Fruit fly (Drosophila melanogaster) whole organism, pupa: Measurements from ENCODE around the gene Nin.

ENCODE experiments used
- CG10348 ChIP-seq: fragments of 200-800 bp; sonication (Bioruptor generic); IDR thresholded peaks from 2 replicates; pipeline ENCODE4 v1.3.6; 2022; ENCODE audit warnings: missing biosample characterization, missing genetic modification characterization
- CG12605 ChIP-seq: fragments of 200-800 bp; sonication (Bioruptor generic); IDR thresholded peaks from 2 replicates; pipeline ENCODE4 v1.3.6; 2022; ENCODE audit warnings: missing biosample characterization, missing genetic modification characterization
- CG13204 ChIP-seq: fragments of 200-800 bp; sonication (Bioruptor generic); optimal IDR thresholded peaks from 2 replicates; lab custom pipeline; 2018; ENCODE audit warnings: missing biosample characterization, mild to moderate bottlenecking, missing genetic modification characterization, moderate library complexity
- CG14655 ChIP-seq: fragments of 200-800 bp; sonication (Bioruptor generic); optimal IDR thresholded peaks from 3 replicates; lab custom pipeline; 2017; ENCODE audit warnings: mild to moderate bottlenecking, missing biosample characterization, missing genetic modification reagents, missing genetic modification characterization
- CG15710 ChIP-seq: fragments of 200-800 bp; sonication (Bioruptor generic); optimal IDR thresholded peaks from 2 replicates; lab custom pipeline; 2018; ENCODE audit warnings: missing biosample characterization, mild to moderate bottlenecking, missing genetic modification characterization, moderate library complexity
- CG17806 ChIP-seq: fragments of 200-800 bp; sonication (Bioruptor generic); optimal IDR thresholded peaks from 2 replicates; lab custom pipeline; 2018; ENCODE audit warnings: missing biosample characterization, mild to moderate bottlenecking, missing genetic modification characterization, moderate library complexity
- CG32121 ChIP-seq: fragments of 200-800 bp; sonication (Bioruptor generic); IDR thresholded peaks from 2 replicates; pipeline ENCODE4 v1.3.6; 2022; ENCODE audit warnings: missing biosample characterization, missing genetic modification characterization
- CG34367 ChIP-seq: fragments of 200-800 bp; sonication (Bioruptor generic); optimal IDR thresholded peaks from 2 replicates; lab custom pipeline; 2018; ENCODE audit warnings: missing biosample characterization, mild to moderate bottlenecking, missing genetic modification characterization
- CG4496 ChIP-seq: fragments of 200-800 bp; sonication (Bioruptor generic); IDR thresholded peaks from 3 replicates; pipeline ENCODE4 v1.3.6; 2022; ENCODE audit warnings: missing biosample characterization, missing genetic modification characterization
- CG8159 ChIP-seq: fragments of 200-800 bp; sonication (Bioruptor generic); optimal IDR thresholded peaks from 3 replicates; lab custom pipeline; 2018; ENCODE audit warnings: missing biosample characterization, mild to moderate bottlenecking, missing genetic modification characterization, moderate library complexity
- CG8301 ChIP-seq: fragments of 200-800 bp; sonication (Bioruptor generic); optimal IDR thresholded peaks from 2 replicates; lab custom pipeline; 2018; ENCODE audit warnings: missing biosample characterization, mild to moderate bottlenecking, missing genetic modification characterization
- CG9948 ChIP-seq: fragments of 200-800 bp; sonication (Bioruptor generic); optimal IDR thresholded peaks from 2 replicates; lab custom pipeline; 2018; ENCODE audit warnings: missing biosample characterization, mild to moderate bottlenecking, missing genetic modification characterization, moderate library complexity
- D1 ChIP-seq: fragments of 200-800 bp; sonication (Bioruptor generic); optimal IDR thresholded peaks from 2 replicates; lab custom pipeline; 2018; ENCODE audit warnings: missing biosample characterization, mild to moderate bottlenecking, missing genetic modification characterization, moderate library complexity
- EcR ChIP-seq: fragments of 200-800 bp; sonication (Bioruptor generic); optimal IDR thresholded peaks from 3 replicates; lab custom pipeline; 2019; ENCODE audit warnings: missing biosample characterization, missing genetic modification characterization, mild to moderate bottlenecking, moderate library complexity, missing genetic modification reagents
- Ets98B ChIP-seq: fragments of 200-800 bp; sonication (Bioruptor generic); IDR thresholded peaks from 2 replicates; pipeline ENCODE4 v1.3.6; 2022; ENCODE audit warnings: missing biosample characterization, missing genetic modification characterization
- Pif1A ChIP-seq: fragments of 200-800 bp; sonication (Bioruptor generic); optimal IDR thresholded peaks from 3 replicates; lab custom pipeline; 2016; ENCODE audit warnings: missing biosample characterization, missing genetic modification characterization
- Pif1B ChIP-seq: fragments of 200-800 bp; sonication (Bioruptor generic); optimal IDR thresholded peaks from 3 replicates; lab custom pipeline; 2016; ENCODE audit warnings: missing biosample characterization, missing genetic modification characterization
- Snoo ChIP-seq: fragments of 200-800 bp; sonication (Bioruptor generic); optimal IDR thresholded peaks from 3 replicates; lab custom pipeline; 2017; ENCODE audit warnings: missing biosample characterization, mild to moderate bottlenecking, missing genetic modification characterization, inconsistent platforms
- fd96Ca ChIP-seq: fragments of 200-800 bp; sonication (Bioruptor generic); IDR thresholded peaks from 3 replicates; pipeline ENCODE4 v1.3.6; 2022; ENCODE audit warnings: missing biosample characterization, missing genetic modification characterization
- gl ChIP-seq: fragments of 200-800 bp; sonication (Bioruptor generic); optimal IDR thresholded peaks from 2 replicates; lab custom pipeline; 2018; ENCODE audit warnings: missing biosample characterization, mild to moderate bottlenecking, missing genetic modification characterization
- rn ChIP-seq: fragments of 200-800 bp; sonication (Bioruptor generic); IDR thresholded peaks from 2 replicates; pipeline ENCODE4 v1.3.6; 2022; ENCODE audit warnings: missing biosample characterization, missing genetic modification characterization

Gene Nin

DNA sequence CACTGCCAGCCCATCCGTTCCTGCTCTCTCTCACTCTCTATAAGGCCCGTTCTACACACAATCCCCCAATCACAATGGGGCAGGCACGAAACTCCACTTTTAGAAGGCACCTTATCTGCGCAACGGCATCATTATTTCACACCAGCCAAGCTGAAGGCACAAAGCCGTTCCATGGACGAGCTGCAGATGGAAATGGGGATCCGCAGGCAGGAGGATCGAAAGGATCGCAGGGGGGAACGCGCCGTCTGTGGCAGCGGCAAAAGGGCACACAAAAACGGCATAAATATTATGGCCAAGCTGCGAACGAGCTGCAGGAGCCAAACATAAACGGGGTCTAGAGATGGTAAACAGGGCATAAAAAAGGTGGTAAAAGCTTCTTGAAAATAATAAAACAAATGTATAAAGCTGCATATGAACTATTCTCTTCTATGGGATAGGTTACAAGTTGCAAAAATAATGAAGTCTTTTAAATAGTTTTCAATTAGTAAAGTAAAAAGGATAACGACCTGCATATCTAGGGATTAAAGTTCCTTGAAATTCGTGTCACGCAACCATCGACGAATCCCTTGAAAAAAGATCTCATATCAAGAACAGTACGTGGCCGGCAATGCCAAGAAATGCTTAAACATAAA lies 25.8 kb downstream of the Nin start:
- TF ChIP-seq EcR (GFP tag; lab: Kevin White, UChicago) (peak; percentile 7), D1 (no peak), Pif1A (GFP tag; lab: Kevin White, UChicago) (peak; percentile 58), CG15710 (peak; percentile 70), CG14655 (GFP tag; lab: Kevin White, UChicago) (peak; percentile 62), Ets98B (GFP tag; lab: Robert Waterston, UW) (no peak), gl (tag; lab: Kevin White, UChicago) (no peak), CG12605 (GFP tag; lab: Robert Waterston, UW) (no peak), CG4496 (no peak; the same call in 2 of the 3 replicates), CG17806 (tag; lab: Kevin White, UChicago) (peak; percentile 70), CG8301 (tag; lab: Kevin White, UChicago) (peak; percentile 33), CG13204 (GFP tag; lab: Kevin White, UChicago) (peak; percentile 51), rn (GFP tag; lab: Robert Waterston, UW) (no peak), CG9948 (tag; lab: Kevin White, UChicago) (peak; percentile 69), CG32121 (GFP tag; lab: Robert Waterston, UW) (no peak), Snoo (tag; lab: Kevin White, UChicago) (peak; percentile 53), fd96Ca (GFP tag; lab: Robert Waterston, UW) (0 out of 3 replicates have a peak, but pooled peaks have one; percentile 5), Pif1B (peak; percentile 57), CG10348 (GFP tag; lab: Robert Waterston, UW) (no peak), CG34367 (peak; percentile 59), CG8159 (peak; percentile 71)
- TF ChIP-seq, all 21 proteins: peak for 13

DNA sequence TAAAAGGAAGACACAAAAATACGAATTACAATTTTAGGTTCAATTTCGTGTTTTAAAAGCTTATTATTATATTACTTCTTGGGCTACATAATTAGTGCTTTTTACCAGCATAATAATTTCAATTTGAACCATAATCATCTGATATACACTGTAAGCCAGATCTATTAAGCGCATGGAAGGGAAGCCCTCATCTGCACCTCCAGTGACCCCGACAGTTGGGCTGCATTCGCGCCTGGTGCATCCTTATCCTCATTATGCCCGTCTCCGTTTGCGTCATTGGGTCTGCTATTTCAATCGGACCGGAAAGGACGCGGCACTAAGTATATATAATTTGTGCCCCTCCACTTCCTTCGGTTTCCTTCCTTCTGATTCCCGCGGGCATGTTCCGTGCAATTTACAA lies 26.6 kb downstream of the Nin start:
- TF ChIP-seq CG8301 (tag; lab: Kevin White, UChicago) (no peak), Ets98B (GFP tag; lab: Robert Waterston, UW) (no peak), CG17806 (tag; lab: Kevin White, UChicago) (peak; percentile 21), CG32121 (GFP tag; lab: Robert Waterston, UW) (no peak), Pif1A (GFP tag; lab: Kevin White, UChicago) (no peak), CG14655 (GFP tag; lab: Kevin White, UChicago) (no peak), CG10348 (GFP tag; lab: Robert Waterston, UW) (no peak), Snoo (tag; lab: Kevin White, UChicago) (no peak), CG9948 (tag; lab: Kevin White, UChicago) (peak; percentile 16), CG8159 (peak; percentile 23), CG15710 (no peak), fd96Ca (GFP tag; lab: Robert Waterston, UW) (no peak), CG12605 (GFP tag; lab: Robert Waterston, UW) (no peak), Pif1B (no peak), gl (tag; lab: Kevin White, UChicago) (no peak), CG34367 (no peak), CG4496 (no peak), rn (GFP tag; lab: Robert Waterston, UW) (no peak), CG13204 (GFP tag; lab: Kevin White, UChicago) (no peak), D1 (no peak), EcR (GFP tag; lab: Kevin White, UChicago) (no peak)

DNA sequence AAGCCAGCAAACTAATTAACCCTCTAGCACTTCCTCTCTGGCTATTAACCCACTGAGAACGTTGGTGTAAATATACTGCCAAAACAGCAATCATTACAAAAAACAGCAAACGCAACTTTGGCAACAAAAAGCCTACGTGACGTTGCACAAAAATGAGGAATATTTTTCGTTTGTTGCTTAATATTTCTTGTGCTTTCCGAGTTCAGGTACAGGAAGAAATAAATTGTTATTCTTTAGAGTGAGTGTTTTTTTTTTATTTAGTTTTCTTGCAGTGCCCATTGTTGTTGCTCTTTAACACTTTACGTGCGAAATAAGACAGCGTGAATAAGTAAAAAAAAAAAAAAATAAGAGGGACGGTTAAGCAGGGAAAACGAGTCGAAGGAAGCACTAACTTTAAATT lies 27.2 kb downstream of the Nin start:
- peak; percentile 7 for TF ChIP-seq Pif1B
- TF ChIP-seq rn (GFP tag; lab: Robert Waterston, UW) = no peak

DNA sequence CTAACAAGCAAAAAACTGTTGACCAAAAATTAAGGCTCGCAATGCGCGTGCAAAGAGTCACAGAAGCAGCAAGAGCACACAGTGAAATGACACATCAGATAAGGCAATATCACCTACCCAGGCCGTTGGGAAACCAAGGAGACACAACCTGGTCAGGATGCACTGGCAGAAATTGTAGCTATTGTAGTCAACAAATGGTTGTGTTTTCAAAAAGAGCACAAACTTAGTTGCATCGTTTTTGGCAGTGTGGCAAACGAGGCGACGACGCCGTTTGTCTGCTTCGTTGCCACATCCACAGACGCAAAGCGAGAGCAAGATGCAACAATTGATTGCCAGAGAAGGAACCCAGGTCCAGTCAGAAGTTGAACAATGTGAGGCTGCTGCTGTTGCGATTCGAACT lies 28.6 kb downstream of the Nin start:
- TF ChIP-seq gl (tag; lab: Kevin White, UChicago) (peak; percentile 20), Pif1B (peak; percentile 40), CG34367 (peak; percentile 10), Snoo (tag; lab: Kevin White, UChicago) (peak; percentile 59), CG15710 (peak; percentile 56), CG9948 (tag; lab: Kevin White, UChicago) (peak; percentile 16), CG32121 (GFP tag; lab: Robert Waterston, UW) (no peak), CG14655 (GFP tag; lab: Kevin White, UChicago) (peak; percentile 61), CG13204 (GFP tag; lab: Kevin White, UChicago) (peak; percentile 37), CG8301 (tag; lab: Kevin White, UChicago) (peak; percentile 48), Pif1A (GFP tag; lab: Kevin White, UChicago) (peak; percentile 68), EcR (GFP tag; lab: Kevin White, UChicago) (peak; percentile 52), CG12605 (GFP tag; lab: Robert Waterston, UW) (no peak), CG10348 (GFP tag; lab: Robert Waterston, UW) (no peak), CG17806 (tag; lab: Kevin White, UChicago) (peak; percentile 46), Ets98B (GFP tag; lab: Robert Waterston, UW) (peak; percentile 47; the same call in 1 of the 2 replicates), rn (GFP tag; lab: Robert Waterston, UW) (0 out of 2 replicates have a peak, but pooled peaks have one; percentile 16), CG8159 (peak; percentile 51), D1 (no peak), CG4496 (peak; percentile 79), fd96Ca (GFP tag; lab: Robert Waterston, UW) (peak; percentile 67; the same call in 1 of the 3 replicates)

DNA sequence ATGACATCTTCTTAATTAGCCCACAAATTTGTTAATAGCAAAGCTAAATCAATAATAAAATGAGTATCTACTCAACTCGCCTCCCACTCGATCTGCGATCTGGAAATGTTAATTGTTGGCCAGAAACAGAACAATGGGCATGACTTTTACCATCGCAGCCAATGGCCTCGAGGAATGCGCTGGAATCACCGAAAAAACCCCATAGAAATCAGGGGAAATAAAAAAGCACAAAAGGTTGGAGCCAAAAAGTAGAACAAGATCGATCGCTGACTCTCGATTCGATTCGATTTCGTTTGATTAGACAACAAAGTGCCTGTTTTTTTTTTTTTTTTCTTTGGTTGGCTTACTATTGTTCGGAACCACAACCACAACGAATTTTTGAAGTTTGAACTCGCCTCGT lies 29.8 kb downstream of the Nin start:
- TF ChIP-seq D1 (no peak), gl (tag; lab: Kevin White, UChicago) (no peak), Ets98B (GFP tag; lab: Robert Waterston, UW) (no peak), CG13204 (GFP tag; lab: Kevin White, UChicago) (no peak), CG4496 (no peak), CG15710 (no peak), CG12605 (GFP tag; lab: Robert Waterston, UW) (no peak), Pif1B (no peak), Pif1A (GFP tag; lab: Kevin White, UChicago) (no peak), CG10348 (GFP tag; lab: Robert Waterston, UW) (no peak), CG32121 (GFP tag; lab: Robert Waterston, UW) (no peak), rn (GFP tag; lab: Robert Waterston, UW) (no peak), CG14655 (GFP tag; lab: Kevin White, UChicago) (no peak), EcR (GFP tag; lab: Kevin White, UChicago) (no peak), CG9948 (tag; lab: Kevin White, UChicago) (no peak), fd96Ca (GFP tag; lab: Robert Waterston, UW) (no peak), CG34367 (no peak), CG17806 (tag; lab: Kevin White, UChicago) (no peak), CG8301 (tag; lab: Kevin White, UChicago) (no peak), Snoo (tag; lab: Kevin White, UChicago) (no peak)
